Fruit fly (Drosophila melanogaster) whole organism, adult: ENCODE results near the gene CG12945.

Experiments used
- CG11617 ChIP-seq: fragments of 200-800 bp; sonication (Bioruptor generic); optimal IDR thresholded peaks from 2 replicates; lab custom pipeline; 2017; ENCODE audit warnings: mild to moderate bottlenecking, missing biosample characterization, missing genetic modification reagents, missing genetic modification characterization
- CG7101 ChIP-seq: fragments of 200-800 bp; sonication (Bioruptor generic); optimal IDR thresholded peaks from 2 replicates; lab custom pipeline; 2018; ENCODE audit warnings: missing biosample characterization, mild to moderate bottlenecking, missing genetic modification characterization, moderate library complexity
- Hr96 ChIP-seq: fragments of 200-800 bp; sonication (Bioruptor generic); optimal IDR thresholded peaks from 2 replicates; lab custom pipeline; 2016; ENCODE audit warnings: missing biosample characterization, missing genetic modification characterization
- Mnt ChIP-seq: fragments of 200-800 bp; sonication (Bioruptor generic); optimal IDR thresholded peaks from 2 replicates; lab custom pipeline; 2016; ENCODE audit warnings: missing biosample characterization, mild to moderate bottlenecking, missing genetic modification characterization
- cic ChIP-seq: fragments of 200-800 bp; sonication (Bioruptor generic); optimal IDR thresholded peaks from 2 replicates; lab custom pipeline; 2017; ENCODE audit warnings: missing biosample characterization, mild to moderate bottlenecking, missing genetic modification characterization, moderate library complexity
- tj ChIP-seq: fragments of 200-800 bp; sonication (Bioruptor generic); optimal IDR thresholded peaks from 3 replicates; lab custom pipeline; 2017; ENCODE audit warnings: missing biosample characterization, mild to moderate bottlenecking, missing genetic modification characterization, moderate library complexity
- toe ChIP-seq: fragments of 200-800 bp; sonication (Bioruptor generic); optimal IDR thresholded peaks from 2 replicates; lab custom pipeline; 2016; ENCODE audit warnings: missing biosample characterization, missing genetic modification characterization

DNA sequence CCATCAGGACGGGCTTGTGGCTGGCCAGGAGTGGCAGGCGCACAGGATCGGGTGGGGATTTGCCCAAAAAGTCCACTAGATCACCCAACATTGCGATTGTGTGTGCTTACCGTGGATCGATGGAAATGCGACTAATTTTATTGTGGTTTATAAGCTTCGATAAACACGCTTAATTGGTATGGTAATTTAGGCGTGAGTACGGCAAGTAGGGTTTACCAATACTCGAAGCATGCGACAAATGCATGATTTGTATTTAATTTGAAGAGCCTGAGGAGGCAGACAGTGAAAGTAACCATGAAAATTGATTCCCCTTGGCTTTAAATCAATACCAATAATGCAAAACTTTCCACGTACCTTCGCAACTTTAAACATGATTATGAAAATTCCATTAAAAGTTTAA is 28.8 kb upstream of the CG12945 start, which contains the start of gene CG9458:
- TF ChIP-seq tj (GFP tag; lab: Kevin White, UChicago) (no peak), CG11617 (GFP tag; lab: Kevin White, UChicago) (no peak), toe (GFP tag; lab: Kevin White, UChicago) (no peak), CG7101 (tag; lab: Kevin White, UChicago) (no peak), Mnt (GFP tag; lab: Kevin White, UChicago) (no peak), Hr96 (GFP tag; lab: Kevin White, UChicago) (no peak), cic (no peak)
